Fruit fly (Drosophila melanogaster) whole organism, embryonic: ENCODE data around the gene CG31344.

Experiments
- CG10543 ChIP-seq: fragments of 200-800 bp; sonication (Bioruptor generic); optimal IDR thresholded peaks from 3 replicates; lab custom pipeline; 2017; ENCODE audit warnings: missing biosample characterization, mild to moderate bottlenecking, missing genetic modification characterization, moderate library complexity
- CG10565 ChIP-seq: fragments of 200-800 bp; sonication (Bioruptor generic); optimal IDR thresholded peaks from 3 replicates; lab custom pipeline; 2016; ENCODE audit warnings: missing biosample characterization, mild to moderate bottlenecking, missing genetic modification characterization
- CG11696 ChIP-seq: fragments of 200-800 bp; sonication (Bioruptor generic); IDR thresholded peaks from 2 replicates; pipeline ENCODE4 v1.3.6; 2022; ENCODE audit warnings: missing biosample characterization, missing genetic modification characterization
- CG12071 ChIP-seq: fragments of 200-800 bp; sonication (Bioruptor generic); optimal IDR thresholded peaks from 3 replicates; lab custom pipeline; 2018; ENCODE audit warnings: missing biosample characterization, mild to moderate bottlenecking, missing genetic modification characterization
- CG1233 ChIP-seq: fragments of 200-800 bp; sonication (Bioruptor generic); optimal IDR thresholded peaks from 4 replicates; lab custom pipeline; 2018; ENCODE audit warnings: missing biosample characterization, mild to moderate bottlenecking, missing genetic modification characterization
- CG14050 ChIP-seq: fragments of 200-800 bp; sonication (Bioruptor generic); IDR thresholded peaks from 3 replicates; pipeline ENCODE4 v1.3.6; 2022; ENCODE audit warnings: missing biosample characterization, missing genetic modification characterization
- CG15696 ChIP-seq: fragments of 200-800 bp; sonication (Bioruptor generic); optimal IDR thresholded peaks from 2 replicates; lab custom pipeline; 2019; ENCODE audit warnings: missing biosample characterization, mild to moderate bottlenecking, missing genetic modification characterization, moderate library complexity
- CG16813 ChIP-seq: fragments of 200-800 bp; sonication (Bioruptor generic); IDR thresholded peaks from 3 replicates; pipeline ENCODE4 v1.3.6; 2022; ENCODE audit warnings: missing biosample characterization, missing genetic modification characterization; ENCODE audit not compliant: partially characterized antibody
- CG18011 ChIP-seq: fragments of 200-800 bp; sonication (Bioruptor generic); optimal IDR thresholded peaks from 2 replicates; lab custom pipeline; 2017; ENCODE audit warnings: missing biosample characterization, missing genetic modification characterization, mild to moderate bottlenecking, moderate library complexity, missing genotype
- CG1832 ChIP-seq: fragments of 200-800 bp; sonication (Bioruptor generic); optimal IDR thresholded peaks from 2 replicates; lab custom pipeline; 2017; ENCODE audit warnings: missing biosample characterization, mild to moderate bottlenecking, missing genetic modification characterization, inconsistent platforms
- CG18619 ChIP-seq: fragments of 200-800 bp; sonication (Bioruptor generic); optimal IDR thresholded peaks from 3 replicates; lab custom pipeline; 2017; ENCODE audit warnings: missing biosample characterization, mild to moderate bottlenecking, missing genetic modification characterization
- CG30431 ChIP-seq: fragments of 200-800 bp; sonication (Bioruptor generic); optimal IDR thresholded peaks from 2 replicates; lab custom pipeline; 2017; ENCODE audit warnings: missing biosample characterization, missing genetic modification characterization
- CG31224 ChIP-seq: fragments of 200-800 bp; sonication (Bioruptor generic); IDR thresholded peaks from 2 replicates; pipeline ENCODE4 v1.3.6; 2022; ENCODE audit warnings: missing biosample characterization, missing genetic modification characterization
- CG31441 ChIP-seq: fragments of 200-800 bp; sonication (Bioruptor generic); IDR thresholded peaks from 2 replicates; pipeline ENCODE4 v1.3.6; 2022; ENCODE audit warnings: missing biosample characterization, missing genetic modification characterization
- CG32767 ChIP-seq: fragments of 200-800 bp; sonication (Bioruptor generic); IDR thresholded peaks from 2 replicates; pipeline ENCODE4 v1.3.6; 2022; ENCODE audit warnings: missing biosample characterization, missing genetic modification characterization
- CG4328 ChIP-seq: fragments of 200-800 bp; sonication (Bioruptor generic); optimal IDR thresholded peaks from 3 replicates; lab custom pipeline; 2017; ENCODE audit warnings: missing biosample characterization, missing genetic modification reagents, missing genetic modification characterization
- CG8281 ChIP-seq: fragments of 200-800 bp; sonication (Bioruptor generic); optimal IDR thresholded peaks from 2 replicates; lab custom pipeline; 2018; ENCODE audit warnings: missing biosample characterization, mild to moderate bottlenecking, missing genetic modification characterization, moderate library complexity
- CG8478 ChIP-seq: fragments of >200 bp; optimal IDR thresholded peaks from 2 replicates; lab custom pipeline; 2018
- Camta ChIP-seq: fragments of 200-800 bp; sonication (Bioruptor generic); optimal IDR thresholded peaks from 2 replicates; lab custom pipeline; 2016; ENCODE audit warnings: missing biosample characterization, missing genetic modification characterization
- Dp ChIP-seq: fragments of 200-800 bp; sonication (Bioruptor generic); optimal IDR thresholded peaks from 2 replicates; lab custom pipeline; 2018; ENCODE audit warnings: missing biosample characterization, mild to moderate bottlenecking, missing genetic modification characterization, moderate library complexity
- Ets65A ChIP-seq: fragments of 200-800 bp; sonication (Bioruptor generic); peaks from one replicate; lab custom pipeline; 2016; ENCODE audit warnings: missing biosample characterization, missing genetic modification characterization
- H15 ChIP-seq: fragments of 200-800 bp; sonication (Bioruptor generic); IDR thresholded peaks from 3 replicates; pipeline ENCODE4 v1.3.6; 2022; ENCODE audit warnings: missing biosample characterization, missing genetic modification characterization
- HLH4C ChIP-seq: fragments of 200-800 bp; sonication (Bioruptor generic); IDR thresholded peaks from 3 replicates; pipeline ENCODE4 v1.3.6; 2022; ENCODE audit warnings: missing biosample characterization, missing genetic modification characterization; ENCODE audit not compliant: partially characterized antibody
- Kr ChIP-seq: fragments of 200-800 bp; sonication (Bioruptor generic); optimal IDR thresholded peaks from 2 replicates; lab custom pipeline; 2017; ENCODE audit warnings: missing biosample characterization, mild to moderate bottlenecking, missing genetic modification characterization
- Nf-YB ChIP-seq: fragments of 200-800 bp; sonication (Bioruptor generic); optimal IDR thresholded peaks from 3 replicates; lab custom pipeline; 2019; ENCODE audit warnings: missing biosample characterization, mild to moderate bottlenecking, missing genetic modification characterization, moderate library complexity
- Xrp1 ChIP-seq: fragments of 200-800 bp; sonication (Bioruptor generic); IDR thresholded peaks from 2 replicates; pipeline ENCODE4 v1.3.6; 2022; ENCODE audit warnings: missing biosample characterization, missing genetic modification characterization
- aop ChIP-seq: fragments of 200-800 bp; sonication (Bioruptor generic); IDR thresholded peaks from 2 replicates; pipeline ENCODE4 v1.3.6; 2022; ENCODE audit warnings: missing biosample characterization, missing genetic modification characterization
- chif ChIP-seq, 2 experiments: fragments of 200-800 bp; sonication (Bioruptor generic); optimal IDR thresholded peaks; 3 replicates each; lab custom pipeline; 2016; ENCODE audit warnings: missing biosample characterization in 2 of 2, missing genetic modification characterization in 2 of 2
- crp ChIP-seq, 2 experiments: fragments of 200-800 bp; sonication (Bioruptor generic); optimal IDR thresholded peaks; 2 replicates in 1 of 2; 3 replicates in 1 of 2; lab custom pipeline; 2017; ENCODE audit warnings: missing biosample characterization in 2 of 2, missing genetic modification characterization in 2 of 2, mild to moderate bottlenecking in 1 of 2, moderate library complexity in 1 of 2
- dati ChIP-seq: fragments of 200-800 bp; sonication (Bioruptor generic); IDR thresholded peaks from 2 replicates; pipeline ENCODE4 v1.3.6; 2022; ENCODE audit warnings: missing biosample characterization, missing genetic modification characterization
- emc ChIP-seq: fragments of 200-800 bp; sonication (Bioruptor generic); optimal IDR thresholded peaks from 2 replicates; lab custom pipeline; 2016; ENCODE audit warnings: missing biosample characterization, missing genetic modification characterization
- fd96Cb ChIP-seq: fragments of 200-800 bp; sonication (Bioruptor generic); optimal IDR thresholded peaks from 2 replicates; lab custom pipeline; 2018; ENCODE audit warnings: missing biosample characterization, mild to moderate bottlenecking, missing genetic modification characterization, moderate library complexity
- gro ChIP-seq: fragments of 200-800 bp; sonication (Bioruptor generic); optimal IDR thresholded peaks from 2 replicates; lab custom pipeline; 2016; ENCODE audit warnings: missing biosample characterization, missing genetic modification characterization
- gsb-n ChIP-seq: fragments of 200-800 bp; sonication (Bioruptor generic); optimal IDR thresholded peaks from 3 replicates; lab custom pipeline; 2018; ENCODE audit warnings: missing biosample characterization, mild to moderate bottlenecking, missing genetic modification characterization
- ham ChIP-seq: fragments of 200-800 bp; sonication (Bioruptor generic); IDR thresholded peaks from 2 replicates; pipeline ENCODE4 v1.3.6; 2022; ENCODE audit warnings: missing biosample characterization, missing genetic modification characterization
- hkb ChIP-seq, 2 experiments: fragments of 200-800 bp in 1 of 2; fragments of >200 bp in 1 of 2; sonication (Bioruptor generic) in 1 of 2; IDR thresholded peaks in 1 of 2; optimal IDR thresholded peaks in 1 of 2; 2 replicates each; pipeline versions ENCODE4 v1.3.6 to Lab custom; 2017 to 2022; ENCODE audit warnings: missing biosample characterization in 1 of 2, missing genetic modification characterization in 1 of 2
- ken ChIP-seq: fragments of 200-800 bp; sonication (Bioruptor generic); IDR thresholded peaks from 3 replicates; pipeline ENCODE4 v1.3.6; 2022; ENCODE audit warnings: missing biosample characterization, missing genetic modification characterization
- luna ChIP-seq: fragments of 200-800 bp; sonication (Bioruptor generic); optimal IDR thresholded peaks from 2 replicates; lab custom pipeline; 2016; ENCODE audit warnings: missing biosample characterization, missing genetic modification characterization
- pnt ChIP-seq: fragments of 200-800 bp; sonication (Bioruptor generic); optimal IDR thresholded peaks from 3 replicates; lab custom pipeline; 2016; ENCODE audit warnings: missing biosample characterization, missing genetic modification characterization
- rib ChIP-seq: fragments of 200-800 bp; sonication (Bioruptor generic); IDR thresholded peaks from 2 replicates; pipeline ENCODE4 v1.3.6; 2022; ENCODE audit warnings: missing biosample characterization, missing genetic modification characterization
- salm ChIP-seq: fragments of 200-800 bp; sonication (Bioruptor generic); optimal IDR thresholded peaks from 2 replicates; lab custom pipeline; 2018; ENCODE audit warnings: missing biosample characterization, mild to moderate bottlenecking, missing genetic modification characterization
- trem ChIP-seq: fragments of 200-800 bp; optimal IDR thresholded peaks from 3 replicates; lab custom pipeline; 2019; ENCODE audit warnings: missing biosample characterization, mild to moderate bottlenecking, missing genetic modification characterization, moderate library complexity
- zen ChIP-seq: fragments of 200-800 bp; sonication (Bioruptor generic); optimal IDR thresholded peaks from 3 replicates; lab custom pipeline; 2018; ENCODE audit warnings: missing biosample characterization, mild to moderate bottlenecking, missing genetic modification characterization, moderate library complexity

Gene CG31344

dm6 chr3R:15196134-15197034, 28.7 kb downstream of the CG31344 start, which contains the start of the genes Kpc1 and CG42542 (continued):
- TF ChIP-seq CG8281 (tag; lab: Kevin White, UChicago), result no peak
- no peak for TF ChIP-seq luna
- peak; percentile 67 for TF ChIP-seq CG1832 (GFP tag; lab: Kevin White, UChicago)
- TF ChIP-seq CG8478 (lab: Kevin White, UChicago), result peak; percentile 85
- peak; percentile 27 for TF ChIP-seq emc (GFP tag; lab: Kevin White, UChicago)
- peak; percentile 92 for TF ChIP-seq CG16813 (GFP tag; lab: Robert Waterston, UW)
- TF ChIP-seq CG31224 (GFP tag; lab: Robert Waterston, UW), result no peak; the same call in 1 of the 2 replicates
- 0 out of 2 replicates have a peak, but pooled peaks have one; percentile 30 for TF ChIP-seq CG11696 (GFP tag; lab: Robert Waterston, UW)
- TF ChIP-seq chif (GFP tag; optimal IDR thresholded peaks at IDR 0.05; lab: Kevin White, UChicago), result peak; percentile 63 to 70
- peak; percentile 50 for TF ChIP-seq CG4328
- TF ChIP-seq CG10543 (GFP tag; lab: Kevin White, UChicago), result peak; percentile 74
- TF ChIP-seq fd96Cb, result peak; percentile 30
- no peak for TF ChIP-seq CG10565 (GFP tag; lab: Kevin White, UChicago)
- TF ChIP-seq H15, result 0 out of 3 replicates have a peak, but pooled peaks have one; percentile 42
- no peak for TF ChIP-seq Camta
- no peak for TF ChIP-seq CG12071 (GFP tag; lab: Kevin White, UChicago)
- no peak for TF ChIP-seq ham (GFP tag; lab: Robert Waterston, UW)
- peak; percentile 86 for TF ChIP-seq gro (GFP tag; lab: Kevin White, UChicago)
- TF ChIP-seq CG14050, result peak; percentile 34; the same call in 2 of the 3 replicates
- peak; percentile 41 for TF ChIP-seq CG18011 (GFP tag; lab: Kevin White, UChicago)
- peak; percentile 51 for TF ChIP-seq trem (tag; lab: Kevin White, UChicago)
- peak; percentile 55; the same call in 1 of the 2 replicates for TF ChIP-seq Xrp1 (GFP tag; lab: Robert Waterston, UW)
- TF ChIP-seq CG18619 (GFP tag; lab: Kevin White, UChicago), result peak; percentile 60
- no peak for TF ChIP-seq rib (GFP tag; lab: Robert Waterston, UW)
- no peak for TF ChIP-seq salm (tag; lab: Kevin White, UChicago)
- no peak for TF ChIP-seq dati (GFP tag; lab: Robert Waterston, UW)
- no peak for TF ChIP-seq aop (GFP tag; lab: Robert Waterston, UW)
- TF ChIP-seq crp (GFP tag; optimal IDR thresholded peaks at IDR 0.05; lab: Kevin White, UChicago), result peak; percentile 63 to 90
- peak; percentile 73 for TF ChIP-seq CG15696 (tag; lab: Kevin White, UChicago)
- peak; percentile 83 for TF ChIP-seq Dp (GFP tag; lab: Kevin White, UChicago)
- TF ChIP-seq Nf-YB, result peak; percentile 34
- peak; percentile 11 for TF ChIP-seq CG1233 (GFP tag; lab: Kevin White, UChicago)
- peak; percentile 26 for TF ChIP-seq zen
- TF ChIP-seq, all 482 proteins: peak for 334

dm6 chr3R:15181467-15181866, 43.7 kb downstream of the CG31344 start, which contains the start of gene Mf:
TSS of gene Mf (minus strand) at chr3R:15181510.
- TF ChIP-seq HLH4C (no peak), gsb-n (no peak), hkb (optimal IDR thresholded peaks at IDR 0.05; lab: Kevin White, UChicago) (no peak), hkb (GFP tag; IDR thresholded peaks at IDR 0.05; lab: Robert Waterston, UW) (no peak), CG31441 (GFP tag; lab: Robert Waterston, UW) (no peak), Ets65A (GFP tag; lab: Kevin White, UChicago) (no peak), Kr (GFP tag; lab: Kevin White, UChicago) (no peak), ken (GFP tag; lab: Robert Waterston, UW) (no peak), CG32767 (GFP tag; lab: Robert Waterston, UW) (no peak), pnt (GFP tag; lab: Kevin White, UChicago) (no peak), CG30431 (GFP tag; lab: Kevin White, UChicago) (no peak)
